Worm (Caenorhabditis elegans) whole organism, early embryonic: ENCODE measurements around the gene srj-7.

Source experiments
- B0310.2 ChIP-seq: sonication (generic microtip); optimal IDR thresholded peaks from 2 replicates; lab custom pipeline; 2016; ENCODE audit warnings: mild to moderate bottlenecking, missing genetic modification characterization, missing compliant biosample characterization
- aly-1 ChIP-seq: sonication (generic microtip); optimal IDR thresholded peaks from 2 replicates; lab custom pipeline; 2016; ENCODE audit warnings: missing genetic modification characterization, missing compliant biosample characterization
- ama-1 ChIP-seq: fragments of 150-350 bp; optimal IDR thresholded peaks from 2 replicates; lab custom pipeline; 2014
- ceh-36 ChIP-seq: sonication (generic microtip); optimal IDR thresholded peaks from 2 replicates; lab custom pipeline; 2016; ENCODE audit warnings: missing genetic modification characterization, inconsistent platforms, missing compliant biosample characterization
- ets-7 ChIP-seq: sonication (generic microtip); optimal IDR thresholded peaks from 2 replicates; lab custom pipeline; 2016; ENCODE audit warnings: missing genotype, missing genetic modification characterization, missing compliant biosample characterization
- flt-1 ChIP-seq: fragments of 200-800 bp; sonication (Bioruptor generic); IDR thresholded peaks from 2 replicates; pipeline ENCODE4 v1.3.6; 2022; ENCODE audit warnings: missing genetic modification characterization, missing compliant biosample characterization
- hmg-4 ChIP-seq: fragments of 200-800 bp; sonication (Bioruptor generic); optimal IDR thresholded peaks from 2 replicates; lab custom pipeline; 2018; ENCODE audit warnings: mild to moderate bottlenecking, missing genetic modification characterization, missing compliant biosample characterization
- hnd-1 ChIP-seq: sonication (generic microtip); optimal IDR thresholded peaks from 2 replicates; lab custom pipeline; 2016; ENCODE audit warnings: missing genetic modification characterization, missing compliant biosample characterization
- pes-1 ChIP-seq: fragments of 200-800 bp; sonication (Bioruptor generic); IDR thresholded peaks from 2 replicates; pipeline ENCODE4 v1.3.6; 2022; ENCODE audit warnings: missing genetic modification reagents, missing genetic modification characterization, missing compliant biosample characterization
- scrt-1 ChIP-seq: fragments of 200-800 bp; sonication (Bioruptor generic); IDR thresholded peaks from 2 replicates; pipeline ENCODE4 v1.3.6; 2022; ENCODE audit warnings: missing genetic modification characterization, missing compliant biosample characterization
- sea-1 ChIP-seq: fragments of 200-800 bp; sonication (Bioruptor generic); conservative IDR thresholded peaks from 2 replicates; pipeline ENCODE4 v1.3.6; 2022; ENCODE audit warnings: missing genetic modification characterization, missing compliant biosample characterization
- tbx-11 ChIP-seq: fragments of 200-800 bp; sonication (Bioruptor generic); IDR thresholded peaks from 2 replicates; pipeline ENCODE4 v1.3.6; 2022; ENCODE audit warnings: missing genetic modification characterization, missing compliant biosample characterization
- tbx-37 ChIP-seq: fragments of 200-800 bp; sonication (Bioruptor generic); conservative IDR thresholded peaks from 2 replicates; pipeline ENCODE4 v1.3.6; 2022; ENCODE audit warnings: missing genetic modification reagents, missing genetic modification characterization, missing compliant biosample characterization
- tra-4 ChIP-seq: sonication (generic microtip); optimal IDR thresholded peaks from 2 replicates; lab custom pipeline; 2017; ENCODE audit warnings: missing genetic modification characterization, missing compliant biosample characterization

DNA sequence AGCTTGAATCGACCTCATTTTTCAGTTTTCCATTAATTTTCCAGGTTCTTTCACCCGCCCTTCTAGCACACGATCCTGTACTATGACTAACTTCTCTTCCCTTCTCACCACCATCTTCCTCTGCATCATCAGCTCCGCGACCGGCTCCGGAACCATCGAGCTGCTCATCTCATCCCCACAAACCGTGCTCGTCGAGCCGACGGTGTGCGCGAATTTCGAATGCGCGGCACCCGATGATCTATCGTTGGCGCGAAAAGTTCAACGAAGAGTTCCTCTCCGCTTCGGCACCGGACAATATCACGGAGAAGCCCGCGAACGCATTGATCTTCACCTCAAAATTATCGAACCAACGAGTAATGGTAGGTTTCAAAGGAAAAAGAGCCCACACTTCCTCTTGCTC, 34.7 kb upstream of the srj-7 start, which contains the start of gene apx-1:
- TF ChIP-seq ama-1 (lab: Kevin White, UChicago) (no peak), ets-7 (no peak), aly-1 (no peak), B0310.2 (tag; lab: Kevin White, UChicago) (no peak), tbx-11 (no peak), pes-1 (GFP tag; lab: Robert Waterston, UW) (no peak), scrt-1 (GFP tag; lab: Robert Waterston, UW) (no peak), flt-1 (GFP tag; lab: Robert Waterston, UW) (no peak), ceh-36 (tag; lab: Kevin White, UChicago) (no peak), tra-4 (tag; lab: Kevin White, UChicago) (no peak), sea-1 (GFP tag; lab: Robert Waterston, UW) (no peak), hnd-1 (no peak), tbx-37 (no peak), hmg-4 (GFP tag; lab: Kevin White, UChicago) (no peak)
